Worm (Caenorhabditis elegans) whole organism, L4 larva: Measurements from ENCODE around the gene F35B3.3.

Experiments
- D1046.2 ChIP-seq: fragments of 200-800 bp; sonication (Bioruptor generic); IDR thresholded peaks from 2 replicates; pipeline ENCODE4 v1.3.6; 2022; ENCODE audit warnings: missing genetic modification characterization, missing compliant biosample characterization
- F26F4.8 ChIP-seq: fragments of 200-800 bp; sonication (Bioruptor generic); conservative IDR thresholded peaks from 2 replicates; pipeline ENCODE4 v1.3.6; 2022; ENCODE audit warnings: missing genetic modification characterization, missing compliant biosample characterization
- R02D3.7 ChIP-seq: fragments of 150-350 bp; sonication (generic microtip); optimal IDR thresholded peaks from 3 replicates; lab custom pipeline; 2014; ENCODE audit warnings: missing biosample characterization, missing genetic modification characterization
- ZK337.2 ChIP-seq: fragments of 200-800 bp; sonication (Bioruptor generic); IDR thresholded peaks from 2 replicates; pipeline ENCODE4 v1.3.6; 2022; ENCODE audit warnings: missing genetic modification reagents, missing genetic modification characterization, missing compliant biosample characterization
- ZK546.5 ChIP-seq, 2 experiments: sonication (generic microtip); optimal IDR thresholded peaks; 2 replicates each; lab custom pipeline; 2017; ENCODE audit warnings: missing biosample characterization in 2 of 2, missing genetic modification characterization in 2 of 2
- ceh-32 ChIP-seq: sonication (generic microtip); optimal IDR thresholded peaks from 2 replicates; lab custom pipeline; 2016; ENCODE audit warnings: mild to moderate bottlenecking, missing genetic modification characterization, missing compliant biosample characterization; ENCODE audit not compliant: poor library complexity
- ceh-44 ChIP-seq: fragments of 200-800 bp; sonication (Bioruptor generic); IDR thresholded peaks from 2 replicates; pipeline ENCODE4 v1.3.6; 2022; ENCODE audit warnings: missing genetic modification reagents, missing genetic modification characterization, missing compliant biosample characterization
- ceh-62 ChIP-seq: sonication (generic microtip); optimal IDR thresholded peaks from 2 replicates; lab custom pipeline; 2017; ENCODE audit warnings: missing biosample characterization, missing genetic modification characterization
- ceh-82 ChIP-seq: sonication (generic microtip); optimal IDR thresholded peaks from 2 replicates; lab custom pipeline; 2017; ENCODE audit warnings: missing biosample characterization, missing genetic modification characterization
- ctbp-1 ChIP-seq: fragments of 200-800 bp; sonication (Bioruptor generic); IDR thresholded peaks from 2 replicates; pipeline ENCODE4 v1.3.6; 2022; ENCODE audit warnings: missing genetic modification reagents, missing genetic modification characterization, missing compliant biosample characterization
- daf-19 ChIP-seq: fragments of 200-800 bp; sonication (Bioruptor generic); conservative IDR thresholded peaks from 2 replicates; pipeline ENCODE4 v1.3.6; 2022; ENCODE audit warnings: missing genetic modification characterization, missing compliant biosample characterization
- daf-8 ChIP-seq: fragments of 200-800 bp; sonication (Bioruptor generic); IDR thresholded peaks from 2 replicates; pipeline ENCODE4 v1.3.6; 2022; ENCODE audit warnings: missing genetic modification characterization, missing compliant biosample characterization
- dmd-6 ChIP-seq: fragments of 200-800 bp; sonication (Bioruptor generic); IDR thresholded peaks from 2 replicates; pipeline ENCODE4 v1.3.6; 2022; ENCODE audit warnings: missing genetic modification reagents, missing genetic modification characterization, missing compliant biosample characterization
- dmd-8 ChIP-seq: fragments of 200-800 bp; sonication (Bioruptor generic); IDR thresholded peaks from 2 replicates; pipeline ENCODE4 v1.3.6; 2022; ENCODE audit warnings: missing genetic modification characterization, missing compliant biosample characterization
- dmd-9 ChIP-seq: fragments of 200-800 bp; sonication (Bioruptor generic); IDR thresholded peaks from 2 replicates; pipeline ENCODE4 v1.3.6; 2022; ENCODE audit warnings: missing genetic modification reagents, missing genetic modification characterization, missing compliant biosample characterization
- dpl-1 ChIP-seq: fragments of 150-350 bp; optimal IDR thresholded peaks from 2 replicates; lab custom pipeline; 2014; ENCODE audit warnings: missing biosample characterization, missing genetic modification reagents, missing genetic modification characterization
- duxl-1 ChIP-seq: sonication (generic microtip); optimal IDR thresholded peaks from 2 replicates; lab custom pipeline; 2016; ENCODE audit warnings: mild to moderate bottlenecking, missing genetic modification characterization, moderate library complexity, missing compliant biosample characterization; ENCODE audit not compliant: poor library complexity
- dve-1 ChIP-seq: sonication (generic microtip); optimal IDR thresholded peaks from 2 replicates; lab custom pipeline; 2017; ENCODE audit warnings: antibody characterized with exemption, mild to moderate bottlenecking, missing genetic modification characterization, missing compliant biosample characterization; ENCODE audit not compliant: insufficient read depth
- fkh-10 ChIP-seq: fragments of 150-350 bp; optimal IDR thresholded peaks from 2 replicates; lab custom pipeline; 2014; ENCODE audit warnings: missing biosample characterization, missing genetic modification reagents, missing genetic modification characterization
- hlh-11 ChIP-seq: fragments of 200-800 bp; sonication (Bioruptor generic); optimal IDR thresholded peaks from 2 replicates; lab custom pipeline; 2018; ENCODE audit warnings: mild to moderate bottlenecking, missing genetic modification characterization, missing compliant biosample characterization
- hlh-30 ChIP-seq: sonication (generic microtip); optimal IDR thresholded peaks from 2 replicates; lab custom pipeline; 2017; ENCODE audit warnings: antibody characterized with exemption, mild to moderate bottlenecking, missing genetic modification characterization, missing compliant biosample characterization; ENCODE audit not compliant: insufficient read depth
- hmg-1.1 ChIP-seq: fragments of 200-800 bp; sonication (Bioruptor generic); IDR thresholded peaks from 2 replicates; pipeline ENCODE4 v1.3.6; 2022; ENCODE audit warnings: missing genetic modification reagents, missing genetic modification characterization, missing compliant biosample characterization
- lin-1 ChIP-seq: fragments of 200-800 bp; sonication (Bioruptor generic); IDR thresholded peaks from 2 replicates; pipeline ENCODE4 v1.3.6; 2022; ENCODE audit warnings: missing genetic modification reagents, missing genetic modification characterization, missing compliant biosample characterization
- lin-13 ChIP-seq: fragments of 150-350 bp; optimal IDR thresholded peaks from 2 replicates; lab custom pipeline; 2014; ENCODE audit warnings: missing biosample characterization, missing genetic modification reagents, missing genetic modification characterization
- lin-15B ChIP-seq: fragments of 150-350 bp; sonication (generic microtip); optimal IDR thresholded peaks from 3 replicates; lab custom pipeline; 2014; ENCODE audit warnings: missing biosample characterization, missing genetic modification characterization
- lin-38 ChIP-seq: fragments of 200-800 bp; sonication (Bioruptor generic); IDR thresholded peaks from 2 replicates; pipeline ENCODE4 v1.3.6; 2022; ENCODE audit warnings: missing genetic modification reagents, missing genetic modification characterization, missing compliant biosample characterization
- lin-39 ChIP-seq: fragments of 150-350 bp; optimal IDR thresholded peaks from 2 replicates; lab custom pipeline; 2014; ENCODE audit warnings: missing biosample characterization, missing genetic modification reagents, missing genetic modification characterization
- lir-3 ChIP-seq: sonication (generic microtip); optimal IDR thresholded peaks from 2 replicates; lab custom pipeline; 2016; ENCODE audit warnings: mild to moderate bottlenecking, missing genetic modification characterization, missing compliant biosample characterization
- mdl-1 ChIP-seq, 2 experiments: fragments of 150-350 bp in 1 of 2; sonication (generic microtip) in 1 of 2; optimal IDR thresholded peaks; 2 replicates each; lab custom pipeline; 2014 to 2017; ENCODE audit warnings: missing biosample characterization in 2 of 2, missing genetic modification characterization in 2 of 2
- mep-1 ChIP-seq: fragments of 150-350 bp; sonication (generic microtip); optimal IDR thresholded peaks from 3 replicates; lab custom pipeline; 2014; ENCODE audit warnings: missing biosample characterization, missing genetic modification characterization
- mes-2 ChIP-seq: sonication (generic microtip); optimal IDR thresholded peaks from 2 replicates; lab custom pipeline; 2016; ENCODE audit warnings: missing genotype, mild to moderate bottlenecking, missing genetic modification characterization, missing compliant biosample characterization; ENCODE audit not compliant: poor library complexity, severe bottlenecking
- mxl-3 ChIP-seq: fragments of 200-800 bp; sonication (Bioruptor generic); optimal IDR thresholded peaks from 2 replicates; lab custom pipeline; 2018; ENCODE audit warnings: mild to moderate bottlenecking, missing genetic modification characterization, missing compliant biosample characterization
- nhr-10 ChIP-seq: fragments of 150-350 bp; optimal IDR thresholded peaks from 2 replicates; lab custom pipeline; 2014; ENCODE audit warnings: missing biosample characterization, missing genetic modification characterization
- nhr-102 ChIP-seq: sonication (generic microtip); optimal IDR thresholded peaks from 2 replicates; lab custom pipeline; 2016; ENCODE audit warnings: mild to moderate bottlenecking, missing genetic modification characterization, moderate library complexity, missing compliant biosample characterization
- nhr-237 ChIP-seq: sonication (generic microtip); optimal IDR thresholded peaks from 2 replicates; lab custom pipeline; 2017; ENCODE audit warnings: missing biosample characterization, missing genetic modification characterization
- nhr-6 ChIP-seq: fragments of 150-350 bp; optimal IDR thresholded peaks from 2 replicates; lab custom pipeline; 2014; ENCODE audit warnings: missing biosample characterization, missing genetic modification characterization
- nhr-76 ChIP-seq: fragments of 150-350 bp; optimal IDR thresholded peaks from 2 replicates; lab custom pipeline; 2014; ENCODE audit warnings: missing biosample characterization, missing genetic modification characterization
- php-3 ChIP-seq: fragments of 200-800 bp; sonication (Bioruptor generic); IDR thresholded peaks from 2 replicates; pipeline ENCODE4 v1.3.6; 2022; ENCODE audit warnings: missing genetic modification reagents, missing genetic modification characterization, missing compliant biosample characterization
- pqm-1 ChIP-seq: sonication (generic microtip); optimal IDR thresholded peaks from 2 replicates; lab custom pipeline; 2017; ENCODE audit warnings: missing biosample characterization, missing genetic modification characterization
- sdz-12 ChIP-seq: fragments of 200-800 bp; sonication (Bioruptor generic); optimal IDR thresholded peaks from 2 replicates; lab custom pipeline; 2018; ENCODE audit warnings: mild to moderate bottlenecking, missing genetic modification characterization, missing compliant biosample characterization
- set-16 ChIP-seq: fragments of 200-800 bp; sonication (Bioruptor generic); IDR thresholded peaks from 2 replicates; pipeline ENCODE4 v1.3.6; 2022; ENCODE audit warnings: missing genetic modification reagents, missing genetic modification characterization, missing compliant biosample characterization
- skn-1 ChIP-seq: fragments of 150-350 bp; optimal IDR thresholded peaks from 2 replicates; lab custom pipeline; 2014; ENCODE audit warnings: missing biosample characterization, missing genetic modification characterization
- spr-1 ChIP-seq: sonication (generic microtip); optimal IDR thresholded peaks from 2 replicates; lab custom pipeline; 2016; ENCODE audit warnings: mild to moderate bottlenecking, missing genetic modification characterization, missing compliant biosample characterization
- tag-97 ChIP-seq: fragments of 200-800 bp; sonication (Bioruptor generic); IDR thresholded peaks from 2 replicates; pipeline ENCODE4 v1.3.6; 2022; ENCODE audit warnings: missing genetic modification characterization, missing compliant biosample characterization
- tra-1 ChIP-seq: fragments of 200-800 bp; sonication (Bioruptor generic); IDR thresholded peaks from 2 replicates; pipeline ENCODE4 v1.3.6; 2022; ENCODE audit warnings: missing genetic modification reagents, missing genetic modification characterization, missing compliant biosample characterization
- unc-130 ChIP-seq: sonication (generic microtip); optimal IDR thresholded peaks from 2 replicates; lab custom pipeline; 2016; ENCODE audit warnings: missing genetic modification reagents, missing genetic modification characterization, missing compliant biosample characterization
- vab-7 ChIP-seq: fragments of 200-800 bp; sonication (Bioruptor generic); IDR thresholded peaks from 2 replicates; pipeline ENCODE4 v1.3.6; 2022; ENCODE audit warnings: missing genetic modification reagents, missing genetic modification characterization, missing compliant biosample characterization
- zfp-2 ChIP-seq: sonication (generic microtip); optimal IDR thresholded peaks from 2 replicates; lab custom pipeline; 2016; ENCODE audit warnings: mild to moderate bottlenecking, missing genetic modification characterization, missing compliant biosample characterization
- zip-11 ChIP-seq: fragments of 200-800 bp; sonication (Bioruptor generic); IDR thresholded peaks from 2 replicates; pipeline ENCODE4 v1.3.6; 2022; ENCODE audit warnings: missing genetic modification characterization, missing compliant biosample characterization
- ztf-11 ChIP-seq: fragments of 150-350 bp; optimal IDR thresholded peaks from 2 replicates; lab custom pipeline; 2014; ENCODE audit warnings: missing biosample characterization, missing genetic modification characterization

F35B3.3 gene

DNA sequence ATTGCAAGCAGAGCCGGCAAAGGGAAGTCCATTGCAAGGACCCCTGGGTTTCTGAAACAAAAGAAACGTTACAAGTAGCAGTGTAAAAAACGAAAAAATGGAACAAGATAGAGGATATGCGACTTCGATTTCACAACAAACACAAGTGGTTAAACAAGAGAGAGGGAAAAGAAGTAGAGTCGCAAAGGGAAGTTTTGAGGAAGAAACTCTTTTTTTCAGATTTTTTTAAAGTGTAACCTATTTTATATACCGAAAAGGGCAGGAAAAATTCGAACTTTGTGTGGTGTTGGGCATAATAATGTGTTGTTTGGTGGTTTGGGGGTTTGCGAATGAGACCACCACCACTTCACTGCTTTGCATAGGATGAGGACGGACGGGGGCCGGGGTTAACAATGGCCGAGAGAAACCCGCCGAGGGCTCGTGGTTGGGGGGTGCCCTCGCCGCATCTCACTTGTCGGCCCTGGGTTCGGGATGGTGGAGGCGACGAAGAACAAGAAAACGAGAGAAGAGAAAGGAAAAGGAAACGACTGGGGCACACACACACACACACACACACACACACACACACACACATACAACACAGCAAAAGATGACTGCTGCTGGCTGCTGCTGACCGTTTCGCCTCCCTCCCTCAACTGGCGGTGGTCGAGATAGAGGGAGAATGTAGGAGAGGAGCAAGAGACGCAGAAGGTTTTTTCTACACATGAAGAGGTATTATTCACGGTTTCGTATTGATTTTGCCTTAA lies 17.1 kb downstream of the F35B3.3 start, which contains the start of gene ptrn-1 (continued):
- TF ChIP-seq nhr-237 (tag; lab: Kevin White, UChicago) (no peak), skn-1 (tag; lab: Kevin White, UChicago) (no peak), dve-1 (tag; lab: Kevin White, UChicago) (peak; percentile 74), hlh-30 (tag; lab: Kevin White, UChicago) (peak; percentile 88), ztf-11 (tag; lab: Kevin White, UChicago) (no peak), hmg-1.1 (GFP tag; lab: Robert Waterston, UW) (peak; percentile 82), php-3 (no peak), mes-2 (tag; lab: Kevin White, UChicago) (peak; percentile 61), D1046.2 (GFP tag; lab: Robert Waterston, UW) (no peak), dmd-8 (GFP tag; lab: Robert Waterston, UW) (no peak), dmd-6 (no peak; the same call in 1 of the 2 replicates), ceh-44 (GFP tag; lab: Robert Waterston, UW) (no peak), lir-3 (tag; lab: Kevin White, UChicago) (no peak), lin-15B (tag; lab: Kevin White, UChicago) (no peak), duxl-1 (tag; lab: Kevin White, UChicago) (no peak), fkh-10 (GFP tag; lab: Kevin White, UChicago) (peak; percentile 50), zip-11 (GFP tag; lab: Robert Waterston, UW) (no peak), mxl-3 (GFP tag; lab: Kevin White, UChicago) (peak; percentile 85), tag-97 (no peak), sdz-12 (GFP tag; lab: Kevin White, UChicago) (no peak), nhr-102 (tag; lab: Kevin White, UChicago) (no peak), set-16 (GFP tag; lab: Robert Waterston, UW) (peak; percentile 94), daf-19 (no peak), nhr-76 (tag; lab: Kevin White, UChicago) (no peak), ctbp-1 (0 out of 2 replicates have a peak, but pooled peaks have one; percentile 50), lin-13 (peak; percentile 56), nhr-10 (no peak), zfp-2 (no peak), ZK337.2 (no peak), spr-1 (tag; lab: Kevin White, UChicago) (no peak), tra-1 (GFP tag; lab: Robert Waterston, UW) (peak; percentile 48; the same call in 1 of the 2 replicates), nhr-6 (tag; lab: Kevin White, UChicago) (peak; percentile 91), R02D3.7 (tag; lab: Kevin White, UChicago) (no peak), lin-39 (tag; lab: Kevin White, UChicago) (no peak), dpl-1 (GFP tag; lab: Kevin White, UChicago) (no peak), lin-1 (GFP tag; lab: Robert Waterston, UW) (peak; percentile 52; the same call in 1 of the 2 replicates), mdl-1 (tag; optimal IDR thresholded peaks at IDR 0.05; lab: Kevin White, UChicago) (peak; percentile 58 to 76), F26F4.8 (no peak), ZK546.5 (tag; optimal IDR thresholded peaks at IDR 0.05; lab: Kevin White, UChicago) (no peak), ceh-82 (tag; lab: Kevin White, UChicago) (no peak), mep-1 (peak; percentile 83), vab-7 (GFP tag; lab: Robert Waterston, UW) (no peak), pqm-1 (tag; lab: Kevin White, UChicago) (peak; percentile 22), daf-8 (GFP tag; lab: Robert Waterston, UW) (no peak), hlh-11 (tag; lab: Kevin White, UChicago) (peak; percentile 93), ceh-32 (tag; lab: Kevin White, UChicago) (no peak), unc-130 (no peak), lin-38 (GFP tag; lab: Robert Waterston, UW) (no peak), dmd-9 (GFP tag; lab: Robert Waterston, UW) (0 out of 2 replicates have a peak, but pooled peaks have one; percentile 31), ceh-62 (no peak)
